Worm (Caenorhabditis elegans) whole organism, L4 larva: ENCODE data around the gene F56C9.6.

Experiments used
- ama-1 ChIP-seq: fragments of 150-350 bp; optimal IDR thresholded peaks from 2 replicates; lab custom pipeline; 2014; ENCODE audit warnings: inconsistent platforms, mixed read lengths
- cey-2 ChIP-seq: sonication (generic microtip); optimal IDR thresholded peaks from 3 replicates; lab custom pipeline; 2017; ENCODE audit warnings: missing genetic modification characterization, mild to moderate bottlenecking, missing compliant biosample characterization, antibody characterized with exemption, borderline replicate concordance; ENCODE audit not compliant: insufficient read depth
- dmd-6 ChIP-seq: fragments of 200-800 bp; sonication (Bioruptor generic); IDR thresholded peaks from 2 replicates; pipeline ENCODE4 v1.3.6; 2022; ENCODE audit warnings: missing genetic modification reagents, missing genetic modification characterization, missing compliant biosample characterization
- fkh-10 ChIP-seq: fragments of 150-350 bp; optimal IDR thresholded peaks from 2 replicates; lab custom pipeline; 2014; ENCODE audit warnings: missing biosample characterization, missing genetic modification reagents, missing genetic modification characterization
- hmg-1.1 ChIP-seq: fragments of 200-800 bp; sonication (Bioruptor generic); IDR thresholded peaks from 2 replicates; pipeline ENCODE4 v1.3.6; 2022; ENCODE audit warnings: missing genetic modification reagents, missing genetic modification characterization, missing compliant biosample characterization
- lin-39 ChIP-seq: fragments of 150-350 bp; optimal IDR thresholded peaks from 2 replicates; lab custom pipeline; 2014; ENCODE audit warnings: missing biosample characterization, missing genetic modification reagents, missing genetic modification characterization
- lsy-2 ChIP-seq, 2 experiments: fragments of 150-350 bp in 1 of 2; sonication (generic microtip) in 1 of 2; optimal IDR thresholded peaks; 2 replicates each; lab custom pipeline; 2014 to 2017; ENCODE audit warnings: missing biosample characterization in 2 of 2, missing genetic modification characterization in 2 of 2
- pqm-1 ChIP-seq: sonication (generic microtip); optimal IDR thresholded peaks from 2 replicates; lab custom pipeline; 2017; ENCODE audit warnings: missing biosample characterization, missing genetic modification characterization
- unc-39 ChIP-seq: sonication (generic microtip); optimal IDR thresholded peaks from 2 replicates; lab custom pipeline; 2017; ENCODE audit warnings: missing biosample characterization, missing genetic modification characterization
- unc-62 ChIP-seq, 3 experiments: fragments of 150-350 bp in 1 of 3; sonication (generic microtip); optimal IDR thresholded peaks in 2 of 3; peaks in 1 of 3; 1 replicate in 1 of 3; 2 replicates in 2 of 3; lab custom pipeline; 2014 to 2017; ENCODE audit warnings: missing biosample characterization in 3 of 3, missing genetic modification characterization in 3 of 3, missing genetic modification reagents in 3 of 3, missing genotype in 1 of 3

DNA sequence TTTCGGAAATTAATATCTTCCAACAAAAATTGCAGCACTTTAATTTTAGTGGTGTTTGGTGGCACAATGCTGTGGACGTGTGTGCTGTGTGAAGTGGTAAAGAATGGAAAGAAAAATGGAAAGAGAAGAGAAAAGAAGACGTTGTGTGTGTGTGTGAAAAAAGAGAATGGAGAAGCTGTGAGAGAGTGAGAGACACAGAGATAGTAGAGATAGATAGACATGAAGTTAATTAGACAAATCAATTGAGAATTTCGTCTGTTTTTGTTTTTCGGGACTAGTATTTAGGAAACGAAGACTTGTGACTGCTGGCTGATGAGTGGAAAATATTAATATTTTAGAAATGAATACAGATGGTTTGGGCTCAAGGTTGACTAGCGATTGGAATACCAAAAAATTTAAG lies 19.4 kb downstream of the F56C9.6 start:
- TF ChIP-seq ama-1 (lab: Kevin White, UChicago) (no peak), unc-39 (no peak), lsy-2 (tag; optimal IDR thresholded peaks at IDR 0.05; lab: Kevin White, UChicago) (no peak), hmg-1.1 (no peak), dmd-6 (GFP tag; lab: Robert Waterston, UW) (no peak), fkh-10 (GFP tag; lab: Kevin White, UChicago) (no peak), lin-39 (no peak), unc-62 (GFP tag; optimal IDR thresholded peaks at IDR 0.05 in 1 of 2; lab: Kevin White, UChicago) (peak in 1 of 2 experiments; percentile 52), unc-62 (tag; optimal IDR thresholded peaks at IDR 0.05; lab: Kevin White, UChicago) (no peak), pqm-1 (tag; lab: Kevin White, UChicago) (no peak), cey-2 (tag; lab: Kevin White, UChicago) (no peak)
